Worm (Caenorhabditis elegans) whole organism, L4 larva: ENCODE measurements around the gene tdc-1.

Experiments used
- F26F4.8 ChIP-seq: fragments of 200-800 bp; sonication (Bioruptor generic); conservative IDR thresholded peaks from 2 replicates; pipeline ENCODE4 v1.3.6; 2022; ENCODE audit warnings: missing genetic modification characterization, missing compliant biosample characterization
- F37D6.2 ChIP-seq: sonication (generic microtip); optimal IDR thresholded peaks from 2 replicates; lab custom pipeline; 2016; ENCODE audit warnings: mild to moderate bottlenecking, missing genetic modification characterization, missing compliant biosample characterization
- F49E8.2 ChIP-seq: sonication (generic microtip); optimal IDR thresholded peaks from 2 replicates; lab custom pipeline; 2016; ENCODE audit warnings: missing compliant biosample characterization, mild to moderate bottlenecking, missing genetic modification characterization, borderline replicate concordance
- Y105C5A.15 ChIP-seq: fragments of 200-800 bp; sonication (Bioruptor generic); IDR thresholded peaks from 2 replicates; pipeline ENCODE4 v1.3.6; 2022; ENCODE audit warnings: missing genetic modification characterization, missing compliant biosample characterization
- ZK337.2 ChIP-seq: fragments of 200-800 bp; sonication (Bioruptor generic); IDR thresholded peaks from 2 replicates; pipeline ENCODE4 v1.3.6; 2022; ENCODE audit warnings: missing genetic modification reagents, missing genetic modification characterization, missing compliant biosample characterization
- aha-1 ChIP-seq: fragments of 150-350 bp; peaks from one replicate; lab custom pipeline; 2014; ENCODE audit warnings: missing biosample characterization, missing genetic modification characterization
- aly-2 ChIP-seq: sonication (generic microtip); optimal IDR thresholded peaks from 2 replicates; lab custom pipeline; 2018; ENCODE audit warnings: missing biosample characterization, missing genetic modification characterization
- attf-4 ChIP-seq: sonication (generic microtip); optimal IDR thresholded peaks from 3 replicates; lab custom pipeline; 2017; ENCODE audit warnings: missing biosample characterization, missing genetic modification characterization
- ceh-28 ChIP-seq: fragments of 150-350 bp; optimal IDR thresholded peaks from 2 replicates; lab custom pipeline; 2014; ENCODE audit warnings: missing biosample characterization, missing genetic modification reagents, missing genetic modification characterization
- daf-8 ChIP-seq: fragments of 200-800 bp; sonication (Bioruptor generic); IDR thresholded peaks from 2 replicates; pipeline ENCODE4 v1.3.6; 2022; ENCODE audit warnings: missing genetic modification characterization, missing compliant biosample characterization
- dmd-6 ChIP-seq: fragments of 200-800 bp; sonication (Bioruptor generic); IDR thresholded peaks from 2 replicates; pipeline ENCODE4 v1.3.6; 2022; ENCODE audit warnings: missing genetic modification reagents, missing genetic modification characterization, missing compliant biosample characterization
- dpl-1 ChIP-seq: fragments of 150-350 bp; optimal IDR thresholded peaks from 2 replicates; lab custom pipeline; 2014; ENCODE audit warnings: missing biosample characterization, missing genetic modification reagents, missing genetic modification characterization
- dve-1 ChIP-seq: sonication (generic microtip); optimal IDR thresholded peaks from 2 replicates; lab custom pipeline; 2017; ENCODE audit warnings: antibody characterized with exemption, mild to moderate bottlenecking, missing genetic modification characterization, missing compliant biosample characterization; ENCODE audit not compliant: insufficient read depth
- egl-43 ChIP-seq: fragments of 200-800 bp; sonication (Bioruptor generic); IDR thresholded peaks from 2 replicates; pipeline ENCODE4 v1.3.6; 2022; ENCODE audit warnings: missing genetic modification reagents, missing genetic modification characterization, missing compliant biosample characterization
- fkh-10 ChIP-seq: fragments of 150-350 bp; optimal IDR thresholded peaks from 2 replicates; lab custom pipeline; 2014; ENCODE audit warnings: missing biosample characterization, missing genetic modification reagents, missing genetic modification characterization
- hlh-11 ChIP-seq: fragments of 200-800 bp; sonication (Bioruptor generic); optimal IDR thresholded peaks from 2 replicates; lab custom pipeline; 2018; ENCODE audit warnings: mild to moderate bottlenecking, missing genetic modification characterization, missing compliant biosample characterization
- hlh-30 ChIP-seq: sonication (generic microtip); optimal IDR thresholded peaks from 2 replicates; lab custom pipeline; 2017; ENCODE audit warnings: antibody characterized with exemption, mild to moderate bottlenecking, missing genetic modification characterization, missing compliant biosample characterization; ENCODE audit not compliant: insufficient read depth
- lim-7 ChIP-seq: fragments of 200-800 bp; sonication (Bioruptor generic); IDR thresholded peaks from 2 replicates; pipeline ENCODE4 v1.3.6; 2022; ENCODE audit warnings: missing genetic modification characterization, missing compliant biosample characterization
- lin-1 ChIP-seq: fragments of 200-800 bp; sonication (Bioruptor generic); IDR thresholded peaks from 2 replicates; pipeline ENCODE4 v1.3.6; 2022; ENCODE audit warnings: missing genetic modification reagents, missing genetic modification characterization, missing compliant biosample characterization
- lin-38 ChIP-seq: fragments of 200-800 bp; sonication (Bioruptor generic); IDR thresholded peaks from 2 replicates; pipeline ENCODE4 v1.3.6; 2022; ENCODE audit warnings: missing genetic modification reagents, missing genetic modification characterization, missing compliant biosample characterization
- lsy-2 ChIP-seq, 2 experiments: fragments of 150-350 bp in 1 of 2; sonication (generic microtip) in 1 of 2; optimal IDR thresholded peaks; 2 replicates each; lab custom pipeline; 2014 to 2017; ENCODE audit warnings: missing biosample characterization in 2 of 2, missing genetic modification characterization in 2 of 2
- madf-5 ChIP-seq, 2 experiments: fragments of 200-800 bp; sonication (Bioruptor generic); IDR thresholded peaks; 2 replicates each; pipeline ENCODE4 v1.3.6; 2022; ENCODE audit warnings: missing compliant biosample characterization in 2 of 2, missing genetic modification characterization in 2 of 2
- mdl-1 ChIP-seq, 2 experiments: fragments of 150-350 bp in 1 of 2; sonication (generic microtip) in 1 of 2; optimal IDR thresholded peaks; 2 replicates each; lab custom pipeline; 2014 to 2017; ENCODE audit warnings: missing biosample characterization in 2 of 2, missing genetic modification characterization in 2 of 2
- mdt-29 ChIP-seq: fragments of 200-800 bp; sonication (Bioruptor generic); IDR thresholded peaks from 2 replicates; pipeline ENCODE4 v1.3.6; 2022; ENCODE audit warnings: missing genetic modification reagents, missing genetic modification characterization, missing compliant biosample characterization
- mes-2 ChIP-seq: sonication (generic microtip); optimal IDR thresholded peaks from 2 replicates; lab custom pipeline; 2016; ENCODE audit warnings: missing genotype, mild to moderate bottlenecking, missing genetic modification characterization, missing compliant biosample characterization; ENCODE audit not compliant: poor library complexity, severe bottlenecking
- mxl-3 ChIP-seq: fragments of 200-800 bp; sonication (Bioruptor generic); optimal IDR thresholded peaks from 2 replicates; lab custom pipeline; 2018; ENCODE audit warnings: mild to moderate bottlenecking, missing genetic modification characterization, missing compliant biosample characterization
- nhr-111 ChIP-seq: fragments of 200-800 bp; sonication (Bioruptor generic); optimal IDR thresholded peaks from 2 replicates; lab custom pipeline; 2018; ENCODE audit warnings: mild to moderate bottlenecking, missing genetic modification characterization, missing compliant biosample characterization
- nhr-25 ChIP-seq: sonication (generic microtip); optimal IDR thresholded peaks from 2 replicates; lab custom pipeline; 2017; ENCODE audit warnings: missing genetic modification characterization, mild to moderate bottlenecking, missing compliant biosample characterization, antibody characterized with exemption, moderate library complexity, borderline replicate concordance; ENCODE audit not compliant: insufficient read depth
- nhr-28 ChIP-seq: fragments of 150-350 bp; optimal IDR thresholded peaks from 2 replicates; lab custom pipeline; 2014; ENCODE audit warnings: missing biosample characterization, missing genetic modification characterization
- nhr-41 ChIP-seq: fragments of 200-800 bp; sonication (Bioruptor generic); IDR thresholded peaks from 2 replicates; pipeline ENCODE4 v1.3.6; 2022; ENCODE audit warnings: missing genetic modification reagents, missing genetic modification characterization, missing compliant biosample characterization
- nhr-48 ChIP-seq: sonication (generic microtip); optimal IDR thresholded peaks from 2 replicates; lab custom pipeline; 2016; ENCODE audit warnings: mild to moderate bottlenecking, missing genetic modification characterization, missing compliant biosample characterization
- nhr-76 ChIP-seq: fragments of 150-350 bp; optimal IDR thresholded peaks from 2 replicates; lab custom pipeline; 2014; ENCODE audit warnings: missing biosample characterization, missing genetic modification characterization
- nhr-77 ChIP-seq: fragments of 150-350 bp; optimal IDR thresholded peaks from 2 replicates; lab custom pipeline; 2014; ENCODE audit warnings: missing biosample characterization, missing genetic modification characterization
- pha-4 ChIP-seq, 2 experiments: fragments of 150-350 bp in 1 of 2; fragments of 200-800 bp in 1 of 2; sonication (Bioruptor generic) in 1 of 2; IDR thresholded peaks in 1 of 2; optimal IDR thresholded peaks in 1 of 2; 2 replicates each; pipeline versions ENCODE4 v1.3.6 to Lab custom; 2014 to 2022; ENCODE audit warnings: missing genetic modification characterization in 2 of 2, missing genetic modification reagents in 2 of 2, missing biosample characterization in 1 of 2, missing compliant biosample characterization in 1 of 2
- sdz-12 ChIP-seq: fragments of 200-800 bp; sonication (Bioruptor generic); optimal IDR thresholded peaks from 2 replicates; lab custom pipeline; 2018; ENCODE audit warnings: mild to moderate bottlenecking, missing genetic modification characterization, missing compliant biosample characterization
- skn-1 ChIP-seq: fragments of 150-350 bp; optimal IDR thresholded peaks from 2 replicates; lab custom pipeline; 2014; ENCODE audit warnings: missing biosample characterization, missing genetic modification characterization
- snpc-1.2 ChIP-seq: fragments of 200-800 bp; sonication (Bioruptor generic); IDR thresholded peaks from 2 replicates; pipeline ENCODE4 v1.3.6; 2022; ENCODE audit warnings: missing genetic modification reagents, missing genetic modification characterization, missing compliant biosample characterization
- snpc-4 ChIP-seq: fragments of 150-350 bp; optimal IDR thresholded peaks from 2 replicates; lab custom pipeline; 2014; ENCODE audit warnings: missing biosample characterization, missing genetic modification characterization
- spr-1 ChIP-seq: sonication (generic microtip); optimal IDR thresholded peaks from 2 replicates; lab custom pipeline; 2016; ENCODE audit warnings: mild to moderate bottlenecking, missing genetic modification characterization, missing compliant biosample characterization
- tag-97 ChIP-seq: fragments of 200-800 bp; sonication (Bioruptor generic); IDR thresholded peaks from 2 replicates; pipeline ENCODE4 v1.3.6; 2022; ENCODE audit warnings: missing genetic modification characterization, missing compliant biosample characterization
- tra-1 ChIP-seq: fragments of 200-800 bp; sonication (Bioruptor generic); IDR thresholded peaks from 2 replicates; pipeline ENCODE4 v1.3.6; 2022; ENCODE audit warnings: missing genetic modification reagents, missing genetic modification characterization, missing compliant biosample characterization
- unc-62 ChIP-seq, 3 experiments: fragments of 150-350 bp in 1 of 3; sonication (generic microtip); optimal IDR thresholded peaks in 2 of 3; peaks in 1 of 3; 1 replicate in 1 of 3; 2 replicates in 2 of 3; lab custom pipeline; 2014 to 2017; ENCODE audit warnings: missing biosample characterization in 3 of 3, missing genetic modification characterization in 3 of 3, missing genetic modification reagents in 3 of 3, missing genotype in 1 of 3
- zag-1 ChIP-seq: fragments of 150-350 bp; optimal IDR thresholded peaks from 2 replicates; lab custom pipeline; 2014; ENCODE audit warnings: missing biosample characterization, missing genetic modification characterization
- zfp-3 ChIP-seq: fragments of 200-800 bp; sonication (Bioruptor generic); conservative IDR thresholded peaks from 2 replicates; pipeline ENCODE4 v1.3.6; 2022; ENCODE audit warnings: missing genetic modification reagents, missing genetic modification characterization, missing compliant biosample characterization
- zip-2 ChIP-seq: fragments of 150-350 bp; optimal IDR thresholded peaks from 2 replicates; lab custom pipeline; 2014; ENCODE audit warnings: missing biosample characterization, missing genetic modification characterization
- ztf-11 ChIP-seq: fragments of 150-350 bp; optimal IDR thresholded peaks from 2 replicates; lab custom pipeline; 2014; ENCODE audit warnings: missing biosample characterization, missing genetic modification characterization

tdc-1 gene

ce11 chrII:8259674-8260073 lies 10.7 kb upstream of the tdc-1 start (continued):
- TF ChIP-seq nhr-25 (tag; lab: Kevin White, UChicago) = peak; percentile 2

ce11 chrII:8263562-8263961 lies 6.8 kb upstream of the tdc-1 start:
- TF ChIP-seq lim-7 (no peak), lin-1 (GFP tag; lab: Robert Waterston, UW) (no peak), hlh-30 (tag; lab: Kevin White, UChicago) (peak; percentile 69), snpc-4 (tag; lab: Kevin White, UChicago) (no peak), mdt-29 (GFP tag; lab: Robert Waterston, UW) (no peak), nhr-48 (tag; lab: Kevin White, UChicago) (peak; percentile 85), nhr-41 (GFP tag; lab: Robert Waterston, UW) (no peak), zag-1 (tag; lab: Kevin White, UChicago) (no peak), mdl-1 (tag; optimal IDR thresholded peaks at IDR 0.05; lab: Kevin White, UChicago) (peak in 1 of 2 experiments; percentile 34), mes-2 (tag; lab: Kevin White, UChicago) (no peak), zip-2 (no peak), nhr-25 (tag; lab: Kevin White, UChicago) (peak; percentile 20), egl-43 (GFP tag; lab: Robert Waterston, UW) (no peak), dve-1 (peak; percentile 21), tra-1 (GFP tag; lab: Robert Waterston, UW) (no peak), dpl-1 (GFP tag; lab: Kevin White, UChicago) (no peak), aly-2 (tag; lab: Kevin White, UChicago) (no peak), nhr-28 (tag; lab: Kevin White, UChicago) (peak; percentile 65), unc-62 (GFP tag; optimal IDR thresholded peaks at IDR 0.05 in 1 of 2; lab: Kevin White, UChicago) (peak in 1 of 2 experiments; percentile 67), unc-62 (tag; optimal IDR thresholded peaks at IDR 0.05; lab: Kevin White, UChicago) (no peak), nhr-77 (tag; lab: Kevin White, UChicago) (no peak), ztf-11 (tag; lab: Kevin White, UChicago) (no peak), mxl-3 (GFP tag; lab: Kevin White, UChicago) (peak; percentile 75), snpc-1.2 (GFP tag; lab: Robert Waterston, UW) (no peak), dmd-6 (GFP tag; lab: Robert Waterston, UW) (peak; percentile 71), Y105C5A.15 (GFP tag; lab: Robert Waterston, UW) (no peak), pha-4 (GFP tag; IDR thresholded peaks at IDR 0.05; lab: Robert Waterston, UW) (no peak), pha-4 (tag; optimal IDR thresholded peaks at IDR 0.05; lab: Kevin White, UChicago) (no peak), lin-38 (no peak), hlh-11 (tag; lab: Kevin White, UChicago) (peak; percentile 7), ZK337.2 (GFP tag; lab: Robert Waterston, UW) (no peak), lsy-2 (tag; optimal IDR thresholded peaks at IDR 0.05; lab: Kevin White, UChicago) (peak in 1 of 2 experiments; percentile 8)
- TF ChIP-seq, all 104 proteins: peak for 11

- no peak for TF ChIP-seq nhr-111 (GFP tag; lab: Kevin White, UChicago)
- peak; percentile 35; the same call in 1 of the 2 replicates for TF ChIP-seq dmd-6 (GFP tag; lab: Robert Waterston, UW)
- TF ChIP-seq F26F4.8 (GFP tag; lab: Robert Waterston, UW) = no peak
- TF ChIP-seq zip-2 = no peak
- TF ChIP-seq F37D6.2 (tag; lab: Kevin White, UChicago) = no peak
- TF ChIP-seq tra-1 (GFP tag; lab: Robert Waterston, UW) = 0 out of 2 replicates have a peak, but pooled peaks have one; percentile 16
- TF ChIP-seq daf-8 (GFP tag; lab: Robert Waterston, UW) = no peak
- TF ChIP-seq madf-5 (GFP tag; IDR thresholded peaks at IDR 0.05; lab: Robert Waterston, UW) = no peak
- TF ChIP-seq hlh-11 (tag; lab: Kevin White, UChicago) = peak; percentile 21
- TF ChIP-seq skn-1 = no peak
- TF ChIP-seq nhr-76 (tag; lab: Kevin White, UChicago) = no peak
- TF ChIP-seq nhr-28 (tag; lab: Kevin White, UChicago) = peak; percentile 2
- TF ChIP-seq Y105C5A.15 (GFP tag; lab: Robert Waterston, UW) = no peak
- TF ChIP-seq attf-4 (tag; lab: Kevin White, UChicago) = no peak
- no peak for TF ChIP-seq ceh-28 (tag; lab: Kevin White, UChicago)
- TF ChIP-seq spr-1 = no peak
- TF ChIP-seq tag-97 (GFP tag; lab: Robert Waterston, UW) = no peak
- no peak for TF ChIP-seq fkh-10 (GFP tag; lab: Kevin White, UChicago)
- TF ChIP-seq F49E8.2 (tag; lab: Kevin White, UChicago) = no peak
- no peak for TF ChIP-seq ztf-11 (tag; lab: Kevin White, UChicago)
- TF ChIP-seq mxl-3 (GFP tag; lab: Kevin White, UChicago) = peak; percentile 50
- TF ChIP-seq sdz-12 (GFP tag; lab: Kevin White, UChicago) = no peak
- no peak for TF ChIP-seq aha-1
- no peak for TF ChIP-seq zfp-3 (GFP tag; lab: Robert Waterston, UW)
Measured at ce11 chrII:8264619-8265018, 5.8 kb upstream of the tdc-1 start, which contains the start of gene srdh-1. Gene srdh-1, plus strand, starts transcription at chrII:8264661.
